Worm (Caenorhabditis elegans) whole organism, L1 larva: ENCODE data around the gene acbp-6.
A peak's percentile ranks its signal among the peaks of the same experiment; 100 is the strongest.

ENCODE experiments used
- C04F5.9 ChIP-seq: sonication (generic microtip); optimal IDR thresholded peaks from 2 replicates; lab custom pipeline; 2016; ENCODE audit warnings: missing genetic modification characterization, missing compliant biosample characterization
- C16A3.4 ChIP-seq: fragments of 150-350 bp; optimal IDR thresholded peaks from 2 replicates; lab custom pipeline; 2014; ENCODE audit warnings: missing biosample characterization, missing genetic modification characterization
- F16B12.6 ChIP-seq: fragments of 150-350 bp; optimal IDR thresholded peaks from 2 replicates; lab custom pipeline; 2014; ENCODE audit warnings: missing biosample characterization, missing genetic modification characterization
- Y116A8C.19 ChIP-seq: sonication (generic microtip); optimal IDR thresholded peaks from 2 replicates; lab custom pipeline; 2016; ENCODE audit warnings: missing compliant biosample characterization, missing genetic modification characterization, borderline replicate concordance
- aha-1 ChIP-seq: fragments of 150-350 bp; optimal IDR thresholded peaks from 2 replicates; lab custom pipeline; 2014; ENCODE audit warnings: missing biosample characterization, missing genetic modification characterization
- aly-2 ChIP-seq: fragments of 150-350 bp; optimal IDR thresholded peaks from 2 replicates; lab custom pipeline; 2014; ENCODE audit warnings: missing biosample characterization, missing genetic modification characterization
- blmp-1 ChIP-seq: fragments of 150-350 bp; optimal IDR thresholded peaks from 2 replicates; lab custom pipeline; 2014; ENCODE audit warnings: missing biosample characterization, missing genetic modification characterization
- ceh-63 ChIP-seq: fragments of 200-800 bp; sonication (Bioruptor generic); optimal IDR thresholded peaks from 2 replicates; lab custom pipeline; 2018; ENCODE audit warnings: mild to moderate bottlenecking, missing genetic modification characterization, missing compliant biosample characterization
- ceh-82 ChIP-seq, 3 experiments: fragments of 150-350 bp in 1 of 3; sonication (generic microtip) in 2 of 3; optimal IDR thresholded peaks; 2 replicates each; lab custom pipeline; 2014 to 2017; ENCODE audit warnings: missing biosample characterization in 3 of 3, missing genetic modification characterization in 3 of 3
- ces-1 ChIP-seq: fragments of 150-350 bp; optimal IDR thresholded peaks from 2 replicates; lab custom pipeline; 2014; ENCODE audit warnings: missing biosample characterization, missing genetic modification reagents, missing genetic modification characterization
- dpl-1 ChIP-seq, 3 experiments: fragments of 150-350 bp in 2 of 3; sonication (generic microtip) in 1 of 3; optimal IDR thresholded peaks; 2 replicates each; lab custom pipeline; 2014 to 2017; ENCODE audit warnings: missing biosample characterization in 3 of 3, missing genetic modification characterization in 3 of 3, missing genetic modification reagents in 3 of 3
- efl-1 ChIP-seq, 4 experiments: fragments of 150-350 bp; optimal IDR thresholded peaks in 3 of 4; peaks in 1 of 4; 1 replicate in 1 of 4; 2 replicates in 3 of 4; lab custom pipeline; 2014; ENCODE audit warnings: missing biosample characterization in 2 of 4, missing genetic modification characterization in 2 of 4, missing genetic modification reagents in 2 of 4
- elt-2 ChIP-seq: sonication (generic microtip); optimal IDR thresholded peaks from 2 replicates; lab custom pipeline; 2016; ENCODE audit warnings: missing genetic modification characterization, mild to moderate bottlenecking, inconsistent platforms, missing compliant biosample characterization, missing genetic modification reagents
- ets-5 ChIP-seq: fragments of 200-800 bp; sonication (Bioruptor generic); IDR thresholded peaks from 2 replicates; pipeline ENCODE4 v1.3.6; 2022; ENCODE audit warnings: missing genetic modification characterization, missing compliant biosample characterization
- fkh-10 ChIP-seq: sonication (generic microtip); optimal IDR thresholded peaks from 2 replicates; lab custom pipeline; 2017; ENCODE audit warnings: missing biosample characterization, missing genetic modification reagents, missing genetic modification characterization
- fkh-4 ChIP-seq: sonication (generic microtip); optimal IDR thresholded peaks from 2 replicates; lab custom pipeline; 2016; ENCODE audit warnings: missing compliant biosample characterization, missing genetic modification characterization, borderline replicate concordance
- hlh-4 ChIP-seq: sonication (generic microtip); optimal IDR thresholded peaks from 2 replicates; lab custom pipeline; 2016; ENCODE audit warnings: mild to moderate bottlenecking, missing genetic modification characterization, missing compliant biosample characterization
- irx-1 ChIP-seq: sonication (generic microtip); optimal IDR thresholded peaks from 2 replicates; lab custom pipeline; 2016; ENCODE audit warnings: missing genetic modification characterization, missing compliant biosample characterization
- isw-1 ChIP-seq: fragments of 200-800 bp; sonication (Bioruptor generic); IDR thresholded peaks from 2 replicates; pipeline ENCODE4 v1.3.6; 2022; ENCODE audit warnings: missing genetic modification characterization, missing compliant biosample characterization
- jun-1 ChIP-seq: fragments of 150-350 bp; optimal IDR thresholded peaks from 2 replicates; lab custom pipeline; 2014; ENCODE audit warnings: missing biosample characterization, missing genetic modification reagents, missing genetic modification characterization
- lin-14 ChIP-seq: fragments of 200-800 bp; sonication (Bioruptor generic); optimal IDR thresholded peaks from 2 replicates; lab custom pipeline; 2018; ENCODE audit warnings: mild to moderate bottlenecking, missing genetic modification characterization, moderate library complexity, missing compliant biosample characterization
- lin-15B ChIP-seq: fragments of 150-350 bp; sonication (generic microtip); optimal IDR thresholded peaks from 3 replicates; lab custom pipeline; 2014; ENCODE audit warnings: missing biosample characterization, missing genetic modification characterization
- lin-39 ChIP-seq: fragments of 150-350 bp; optimal IDR thresholded peaks from 2 replicates; lab custom pipeline; 2014; ENCODE audit warnings: missing biosample characterization, missing genetic modification reagents, missing genetic modification characterization
- lir-3 ChIP-seq: sonication (generic microtip); optimal IDR thresholded peaks from 2 replicates; lab custom pipeline; 2016; ENCODE audit warnings: mild to moderate bottlenecking, missing genetic modification characterization, moderate library complexity, missing compliant biosample characterization; ENCODE audit not compliant: poor library complexity
- lsy-2 ChIP-seq, 2 experiments: fragments of 150-350 bp; optimal IDR thresholded peaks; 2 replicates each; lab custom pipeline; 2014; ENCODE audit warnings: missing biosample characterization in 2 of 2, missing genetic modification characterization in 2 of 2
- mab-9 ChIP-seq: fragments of 200-800 bp; sonication (Bioruptor generic); IDR thresholded peaks from 2 replicates; pipeline ENCODE4 v1.3.6; 2022; ENCODE audit warnings: missing genetic modification reagents, missing genetic modification characterization, missing compliant biosample characterization
- mdl-1 ChIP-seq, 2 experiments: fragments of 150-350 bp; optimal IDR thresholded peaks; 2 replicates each; lab custom pipeline; 2014 to 2017; ENCODE audit warnings: missing biosample characterization in 2 of 2, missing genetic modification characterization in 2 of 2, inconsistent platforms in 1 of 2
- mef-2 ChIP-seq: fragments of 150-350 bp; optimal IDR thresholded peaks from 2 replicates; lab custom pipeline; 2014; ENCODE audit warnings: missing biosample characterization, missing genetic modification characterization
- nhr-47 ChIP-seq: sonication (generic microtip); optimal IDR thresholded peaks from 2 replicates; lab custom pipeline; 2016; ENCODE audit warnings: mild to moderate bottlenecking, missing genetic modification characterization, moderate library complexity, missing compliant biosample characterization
- nhr-76 ChIP-seq: sonication (generic microtip); optimal IDR thresholded peaks from 2 replicates; lab custom pipeline; 2017; ENCODE audit warnings: missing biosample characterization, missing genetic modification characterization
- pax-3 ChIP-seq: fragments of 200-800 bp; sonication (Bioruptor generic); optimal IDR thresholded peaks from 2 replicates; lab custom pipeline; 2018; ENCODE audit warnings: mild to moderate bottlenecking, missing genetic modification characterization, moderate library complexity, missing compliant biosample characterization
- pqm-1 ChIP-seq: sonication (generic microtip); optimal IDR thresholded peaks from 3 replicates; lab custom pipeline; 2017; ENCODE audit warnings: missing biosample characterization, missing genetic modification characterization
- rnt-1 ChIP-seq: sonication (generic microtip); optimal IDR thresholded peaks from 2 replicates; lab custom pipeline; 2016; ENCODE audit warnings: mild to moderate bottlenecking, missing genetic modification characterization, moderate library complexity, missing compliant biosample characterization
- skn-1 ChIP-seq: fragments of 150-350 bp; optimal IDR thresholded peaks from 2 replicates; lab custom pipeline; 2014; ENCODE audit warnings: missing biosample characterization, missing genetic modification characterization
- sox-4 ChIP-seq: sonication (generic microtip); optimal IDR thresholded peaks from 2 replicates; lab custom pipeline; 2016; ENCODE audit warnings: missing genetic modification characterization, missing compliant biosample characterization
- sup-37 ChIP-seq: fragments of 200-800 bp; sonication (Bioruptor generic); optimal IDR thresholded peaks from 2 replicates; lab custom pipeline; 2018; ENCODE audit warnings: mild to moderate bottlenecking, missing genetic modification characterization, missing compliant biosample characterization
- tbx-2 ChIP-seq: sonication (generic microtip); optimal IDR thresholded peaks from 2 replicates; lab custom pipeline; 2016; ENCODE audit warnings: missing genetic modification characterization, missing compliant biosample characterization
- zag-1 ChIP-seq: fragments of 150-350 bp; optimal IDR thresholded peaks from 2 replicates; lab custom pipeline; 2014; ENCODE audit warnings: missing biosample characterization, missing genetic modification characterization
- ztf-11 ChIP-seq, 2 experiments: sonication (generic microtip); optimal IDR thresholded peaks; 2 replicates each; lab custom pipeline; 2016 to 2017; ENCODE audit warnings: missing genetic modification characterization in 2 of 2, missing biosample characterization in 1 of 2, missing compliant biosample characterization in 1 of 2
- ztf-4 ChIP-seq: fragments of 150-350 bp; optimal IDR thresholded peaks from 2 replicates; lab custom pipeline; 2014; ENCODE audit warnings: missing biosample characterization, missing genetic modification characterization

Gene acbp-6

ce11 chrII:11930132-11930531 is 43.4 kb downstream of the acbp-6 start:
- no peak for TF ChIP-seq lin-15B (tag; lab: Kevin White, UChicago)
- no peak for TF ChIP-seq Y116A8C.19 (tag; lab: Kevin White, UChicago)
- no peak for TF ChIP-seq lin-14 (GFP tag; lab: Kevin White, UChicago)
- no peak for TF ChIP-seq pax-3 (tag; lab: Kevin White, UChicago)
- no peak for TF ChIP-seq ceh-63
- no peak for TF ChIP-seq mef-2 (tag; lab: Kevin White, UChicago)
- TF ChIP-seq pqm-1 (tag; lab: Kevin White, UChicago) = no peak
- TF ChIP-seq C16A3.4 (tag; lab: Kevin White, UChicago) = no peak
- no peak for TF ChIP-seq nhr-76 (tag; lab: Kevin White, UChicago)
- no peak for TF ChIP-seq lin-39 (tag; lab: Kevin White, UChicago)
- TF ChIP-seq mab-9 (GFP tag; lab: Robert Waterston, UW) = no peak
- TF ChIP-seq lir-3 (tag; lab: Kevin White, UChicago) = no peak
- no peak for TF ChIP-seq efl-1 (optimal IDR thresholded peaks at IDR 0.05; lab: Kevin White, UChicago)
- no peak for TF ChIP-seq efl-1 (GFP tag; optimal IDR thresholded peaks at IDR 0.05 in 1 of 2; lab: Kevin White, UChicago)
- TF ChIP-seq hlh-4 (tag; lab: Kevin White, UChicago) = no peak
- TF ChIP-seq dpl-1 (GFP tag; optimal IDR thresholded peaks at IDR 0.05; lab: Kevin White, UChicago) = no peak

ce11 chrII:11928752-11929151 is 44.8 kb downstream of the acbp-6 start:
- TF ChIP-seq Y116A8C.19 (tag; lab: Kevin White, UChicago) (no peak), sox-4 (tag; lab: Kevin White, UChicago) (no peak), blmp-1 (peak; percentile 78), rnt-1 (tag; lab: Kevin White, UChicago) (no peak), lin-14 (GFP tag; lab: Kevin White, UChicago) (peak; percentile 26), ets-5 (GFP tag; lab: Robert Waterston, UW) (no peak), efl-1 (optimal IDR thresholded peaks at IDR 0.05; lab: Kevin White, UChicago) (no peak), efl-1 (GFP tag; optimal IDR thresholded peaks at IDR 0.05 in 1 of 2; lab: Kevin White, UChicago) (peak in 1 of 2 experiments; percentile 65), aha-1 (no peak), ceh-82 (tag; optimal IDR thresholded peaks at IDR 0.05; lab: Kevin White, UChicago) (no peak), fkh-4 (no peak), C04F5.9 (tag; lab: Kevin White, UChicago) (no peak), elt-2 (tag; lab: Kevin White, UChicago) (no peak), ztf-4 (no peak)

ce11 chrII:11926501-11926900 is 47.0 kb downstream of the acbp-6 start:
- TF ChIP-seq C16A3.4 (tag; lab: Kevin White, UChicago) (no peak), efl-1 (optimal IDR thresholded peaks at IDR 0.05; lab: Kevin White, UChicago) (no peak), efl-1 (GFP tag; optimal IDR thresholded peaks at IDR 0.05 in 1 of 2; lab: Kevin White, UChicago) (no peak), isw-1 (GFP tag; lab: Robert Waterston, UW) (no peak), F16B12.6 (tag; lab: Kevin White, UChicago) (no peak), zag-1 (tag; lab: Kevin White, UChicago) (no peak), lsy-2 (tag; optimal IDR thresholded peaks at IDR 0.05; lab: Kevin White, UChicago) (no peak), jun-1 (tag; lab: Kevin White, UChicago) (no peak), ces-1 (GFP tag; lab: Kevin White, UChicago) (no peak)

- TF ChIP-seq mdl-1 (tag; optimal IDR thresholded peaks at IDR 0.05; lab: Kevin White, UChicago) (no peak), hlh-4 (tag; lab: Kevin White, UChicago) (no peak), ztf-4 (no peak), fkh-10 (GFP tag; lab: Kevin White, UChicago) (no peak), nhr-47 (tag; lab: Kevin White, UChicago) (no peak), rnt-1 (tag; lab: Kevin White, UChicago) (no peak), nhr-76 (tag; lab: Kevin White, UChicago) (no peak), irx-1 (tag; lab: Kevin White, UChicago) (no peak), jun-1 (tag; lab: Kevin White, UChicago) (no peak), sup-37 (GFP tag; lab: Kevin White, UChicago) (no peak), tbx-2 (no peak), lsy-2 (tag; optimal IDR thresholded peaks at IDR 0.05; lab: Kevin White, UChicago) (no peak), ztf-11 (tag; optimal IDR thresholded peaks at IDR 0.05; lab: Kevin White, UChicago) (no peak), aly-2 (no peak), fkh-4 (no peak), skn-1 (tag; lab: Kevin White, UChicago) (no peak)
Measured at ce11 chrII:11925203-11925602, 48.3 kb downstream of the acbp-6 start.
